Worm (Caenorhabditis elegans) whole organism, L4 larva: ENCODE measurements around the gene cwn-2.

Experiments
- F10B5.3 ChIP-seq: sonication (generic microtip); optimal IDR thresholded peaks from 2 replicates; lab custom pipeline; 2016; ENCODE audit warnings: mild to moderate bottlenecking, missing genetic modification characterization, missing compliant biosample characterization
- F37D6.2 ChIP-seq: sonication (generic microtip); optimal IDR thresholded peaks from 2 replicates; lab custom pipeline; 2016; ENCODE audit warnings: mild to moderate bottlenecking, missing genetic modification characterization, missing compliant biosample characterization
- R02D3.7 ChIP-seq: fragments of 150-350 bp; sonication (generic microtip); optimal IDR thresholded peaks from 3 replicates; lab custom pipeline; 2014; ENCODE audit warnings: missing biosample characterization, missing genetic modification characterization
- T26A8.4 ChIP-seq: fragments of 200-800 bp; sonication (Bioruptor generic); IDR thresholded peaks from 2 replicates; pipeline ENCODE4 v1.3.6; 2022; ENCODE audit warnings: missing genetic modification characterization, missing compliant biosample characterization
- Y105C5A.15 ChIP-seq: fragments of 200-800 bp; sonication (Bioruptor generic); IDR thresholded peaks from 2 replicates; pipeline ENCODE4 v1.3.6; 2022; ENCODE audit warnings: missing genetic modification characterization, missing compliant biosample characterization
- ZK546.5 ChIP-seq, 2 experiments: sonication (generic microtip); optimal IDR thresholded peaks; 2 replicates each; lab custom pipeline; 2017; ENCODE audit warnings: missing biosample characterization in 2 of 2, missing genetic modification characterization in 2 of 2
- aha-1 ChIP-seq: fragments of 150-350 bp; peaks from one replicate; lab custom pipeline; 2014; ENCODE audit warnings: missing biosample characterization, missing genetic modification characterization
- arid-1 ChIP-seq: fragments of 200-800 bp; sonication (Bioruptor generic); conservative IDR thresholded peaks from 2 replicates; pipeline ENCODE4 v1.3.6; 2022; ENCODE audit warnings: missing genetic modification reagents, missing genetic modification characterization, missing compliant biosample characterization
- ceh-20 ChIP-seq: fragments of 200-800 bp; sonication (Bioruptor generic); IDR thresholded peaks from 2 replicates; pipeline ENCODE4 v1.3.6; 2022; ENCODE audit warnings: missing genetic modification reagents, missing genetic modification characterization, missing compliant biosample characterization
- ceh-32 ChIP-seq: sonication (generic microtip); optimal IDR thresholded peaks from 2 replicates; lab custom pipeline; 2016; ENCODE audit warnings: mild to moderate bottlenecking, missing genetic modification characterization, missing compliant biosample characterization; ENCODE audit not compliant: poor library complexity
- ceh-82 ChIP-seq: sonication (generic microtip); optimal IDR thresholded peaks from 2 replicates; lab custom pipeline; 2017; ENCODE audit warnings: missing biosample characterization, missing genetic modification characterization
- daf-16 ChIP-seq, 3 experiments: sonication (generic microtip); optimal IDR thresholded peaks; 2 replicates each; lab custom pipeline; 2016 to 2017; ENCODE audit warnings: missing genetic modification characterization in 3 of 3, missing genetic modification reagents in 3 of 3, mild to moderate bottlenecking in 2 of 3, missing compliant biosample characterization in 2 of 3, missing biosample characterization in 1 of 3, moderate library complexity in 1 of 3
- daf-19 ChIP-seq: fragments of 200-800 bp; sonication (Bioruptor generic); conservative IDR thresholded peaks from 2 replicates; pipeline ENCODE4 v1.3.6; 2022; ENCODE audit warnings: missing genetic modification characterization, missing compliant biosample characterization
- dmd-6 ChIP-seq: fragments of 200-800 bp; sonication (Bioruptor generic); IDR thresholded peaks from 2 replicates; pipeline ENCODE4 v1.3.6; 2022; ENCODE audit warnings: missing genetic modification reagents, missing genetic modification characterization, missing compliant biosample characterization
- dmd-8 ChIP-seq: fragments of 200-800 bp; sonication (Bioruptor generic); IDR thresholded peaks from 2 replicates; pipeline ENCODE4 v1.3.6; 2022; ENCODE audit warnings: missing genetic modification characterization, missing compliant biosample characterization
- dmd-9 ChIP-seq: fragments of 200-800 bp; sonication (Bioruptor generic); IDR thresholded peaks from 2 replicates; pipeline ENCODE4 v1.3.6; 2022; ENCODE audit warnings: missing genetic modification reagents, missing genetic modification characterization, missing compliant biosample characterization
- hif-1 ChIP-seq, 2 experiments: sonication (generic microtip); optimal IDR thresholded peaks; 2 replicates each; lab custom pipeline; 2016 to 2017; ENCODE audit warnings: missing compliant biosample characterization in 2 of 2, missing genetic modification characterization in 2 of 2, missing genetic modification reagents in 2 of 2, missing genotype in 2 of 2, mild to moderate bottlenecking in 1 of 2
- hmg-1.1 ChIP-seq: fragments of 200-800 bp; sonication (Bioruptor generic); IDR thresholded peaks from 2 replicates; pipeline ENCODE4 v1.3.6; 2022; ENCODE audit warnings: missing genetic modification reagents, missing genetic modification characterization, missing compliant biosample characterization
- lim-7 ChIP-seq: fragments of 200-800 bp; sonication (Bioruptor generic); IDR thresholded peaks from 2 replicates; pipeline ENCODE4 v1.3.6; 2022; ENCODE audit warnings: missing genetic modification characterization, missing compliant biosample characterization
- lin-1 ChIP-seq: fragments of 200-800 bp; sonication (Bioruptor generic); IDR thresholded peaks from 2 replicates; pipeline ENCODE4 v1.3.6; 2022; ENCODE audit warnings: missing genetic modification reagents, missing genetic modification characterization, missing compliant biosample characterization
- lin-15B ChIP-seq: fragments of 150-350 bp; sonication (generic microtip); optimal IDR thresholded peaks from 3 replicates; lab custom pipeline; 2014; ENCODE audit warnings: missing biosample characterization, missing genetic modification characterization
- lin-38 ChIP-seq: fragments of 200-800 bp; sonication (Bioruptor generic); IDR thresholded peaks from 2 replicates; pipeline ENCODE4 v1.3.6; 2022; ENCODE audit warnings: missing genetic modification reagents, missing genetic modification characterization, missing compliant biosample characterization
- lsy-2 ChIP-seq, 2 experiments: fragments of 150-350 bp in 1 of 2; sonication (generic microtip) in 1 of 2; optimal IDR thresholded peaks; 2 replicates each; lab custom pipeline; 2014 to 2017; ENCODE audit warnings: missing biosample characterization in 2 of 2, missing genetic modification characterization in 2 of 2
- madf-5 ChIP-seq, 2 experiments: fragments of 200-800 bp; sonication (Bioruptor generic); IDR thresholded peaks; 2 replicates each; pipeline ENCODE4 v1.3.6; 2022; ENCODE audit warnings: missing compliant biosample characterization in 2 of 2, missing genetic modification characterization in 2 of 2
- madf-9 ChIP-seq: fragments of 200-800 bp; sonication (Bioruptor generic); conservative IDR thresholded peaks from 2 replicates; pipeline ENCODE4 v1.3.6; 2022; ENCODE audit warnings: missing genetic modification reagents, missing genetic modification characterization, missing compliant biosample characterization
- mxl-2 ChIP-seq: fragments of 200-800 bp; sonication (Bioruptor generic); conservative IDR thresholded peaks from 2 replicates; pipeline ENCODE4 v1.3.6; 2022; ENCODE audit warnings: missing genetic modification reagents, missing genetic modification characterization, missing compliant biosample characterization
- nhr-10 ChIP-seq: fragments of 150-350 bp; optimal IDR thresholded peaks from 2 replicates; lab custom pipeline; 2014; ENCODE audit warnings: missing biosample characterization, missing genetic modification characterization
- nhr-11 ChIP-seq: fragments of 150-350 bp; optimal IDR thresholded peaks from 2 replicates; lab custom pipeline; 2014; ENCODE audit warnings: missing biosample characterization, missing genetic modification characterization
- nhr-111 ChIP-seq: fragments of 200-800 bp; sonication (Bioruptor generic); optimal IDR thresholded peaks from 2 replicates; lab custom pipeline; 2018; ENCODE audit warnings: mild to moderate bottlenecking, missing genetic modification characterization, missing compliant biosample characterization
- nhr-25 ChIP-seq: sonication (generic microtip); optimal IDR thresholded peaks from 2 replicates; lab custom pipeline; 2017; ENCODE audit warnings: missing genetic modification characterization, mild to moderate bottlenecking, missing compliant biosample characterization, antibody characterized with exemption, moderate library complexity, borderline replicate concordance; ENCODE audit not compliant: insufficient read depth
- nhr-41 ChIP-seq: fragments of 200-800 bp; sonication (Bioruptor generic); IDR thresholded peaks from 2 replicates; pipeline ENCODE4 v1.3.6; 2022; ENCODE audit warnings: missing genetic modification reagents, missing genetic modification characterization, missing compliant biosample characterization
- nhr-42 ChIP-seq: fragments of 200-800 bp; sonication (Bioruptor generic); IDR thresholded peaks from 2 replicates; pipeline ENCODE4 v1.3.6; 2022; ENCODE audit warnings: missing genetic modification characterization, missing compliant biosample characterization
- nhr-76 ChIP-seq: fragments of 150-350 bp; optimal IDR thresholded peaks from 2 replicates; lab custom pipeline; 2014; ENCODE audit warnings: missing biosample characterization, missing genetic modification characterization
- nhr-77 ChIP-seq: fragments of 150-350 bp; optimal IDR thresholded peaks from 2 replicates; lab custom pipeline; 2014; ENCODE audit warnings: missing biosample characterization, missing genetic modification characterization
- pha-4 ChIP-seq, 2 experiments: fragments of 150-350 bp in 1 of 2; fragments of 200-800 bp in 1 of 2; sonication (Bioruptor generic) in 1 of 2; IDR thresholded peaks in 1 of 2; optimal IDR thresholded peaks in 1 of 2; 2 replicates each; pipeline versions ENCODE4 v1.3.6 to Lab custom; 2014 to 2022; ENCODE audit warnings: missing genetic modification characterization in 2 of 2, missing genetic modification reagents in 2 of 2, missing biosample characterization in 1 of 2, missing compliant biosample characterization in 1 of 2
- php-3 ChIP-seq: fragments of 200-800 bp; sonication (Bioruptor generic); IDR thresholded peaks from 2 replicates; pipeline ENCODE4 v1.3.6; 2022; ENCODE audit warnings: missing genetic modification reagents, missing genetic modification characterization, missing compliant biosample characterization
- saeg-2 ChIP-seq: fragments of 200-800 bp; sonication (Bioruptor generic); IDR thresholded peaks from 2 replicates; pipeline ENCODE4 v1.3.6; 2022; ENCODE audit warnings: missing genetic modification reagents, missing genetic modification characterization, missing compliant biosample characterization
- skn-1 ChIP-seq: fragments of 150-350 bp; optimal IDR thresholded peaks from 2 replicates; lab custom pipeline; 2014; ENCODE audit warnings: missing biosample characterization, missing genetic modification characterization
- tra-1 ChIP-seq: fragments of 200-800 bp; sonication (Bioruptor generic); IDR thresholded peaks from 2 replicates; pipeline ENCODE4 v1.3.6; 2022; ENCODE audit warnings: missing genetic modification reagents, missing genetic modification characterization, missing compliant biosample characterization
- unc-39 ChIP-seq: sonication (generic microtip); optimal IDR thresholded peaks from 2 replicates; lab custom pipeline; 2017; ENCODE audit warnings: missing biosample characterization, missing genetic modification characterization
- unc-62 ChIP-seq, 3 experiments: fragments of 150-350 bp in 1 of 3; sonication (generic microtip); optimal IDR thresholded peaks in 2 of 3; peaks in 1 of 3; 1 replicate in 1 of 3; 2 replicates in 2 of 3; lab custom pipeline; 2014 to 2017; ENCODE audit warnings: missing biosample characterization in 3 of 3, missing genetic modification characterization in 3 of 3, missing genetic modification reagents in 3 of 3, missing genotype in 1 of 3

cwn-2 gene

DNA sequence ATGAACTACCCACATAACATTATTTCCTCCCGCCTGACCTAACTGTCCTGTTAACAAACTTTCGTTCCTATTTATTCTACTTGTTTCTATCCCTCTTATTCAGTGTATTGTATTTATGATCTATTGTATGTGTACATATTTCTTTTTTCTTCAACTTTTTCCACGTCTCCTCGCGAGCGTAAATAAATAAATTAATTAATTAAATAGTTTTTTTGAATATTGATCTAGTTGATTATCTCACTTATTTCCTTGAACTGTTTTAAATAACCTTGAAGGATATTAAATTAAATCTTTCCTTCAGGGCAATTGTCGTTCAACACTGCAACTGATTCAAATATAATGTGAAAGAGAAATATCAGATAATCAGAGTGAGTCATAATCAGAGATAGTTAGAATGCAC, 24.7 kb upstream of the cwn-2 start, which contains the start of gene frk-1:
Gene frk-1, plus strand, starts transcription at position 301 of the 400 bp plus-strand sequence.
- TF ChIP-seq aha-1 (tag; lab: Kevin White, UChicago) (peak; percentile 73), dmd-9 (GFP tag; lab: Robert Waterston, UW) (no peak)

DNA sequence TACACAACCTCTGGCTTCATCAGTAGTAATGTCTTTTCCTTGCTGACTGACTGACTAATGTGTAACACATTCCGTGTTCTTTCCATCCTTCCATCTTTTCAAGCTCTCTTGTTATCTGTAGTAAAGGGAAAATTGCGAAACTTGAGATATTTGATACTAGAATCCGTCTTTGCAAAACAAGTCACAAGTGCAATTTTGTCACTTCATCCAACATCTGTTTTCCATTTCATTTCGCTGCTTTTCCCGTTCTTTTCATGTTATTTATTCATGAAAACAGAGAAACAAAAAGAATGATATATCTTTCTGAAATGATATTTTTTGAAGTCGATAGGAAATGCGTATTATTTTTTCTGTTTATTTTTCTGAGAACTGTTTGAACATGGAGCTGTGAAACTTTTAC, 21.6 kb upstream of the cwn-2 start:
- TF ChIP-seq arid-1 (GFP tag; lab: Robert Waterston, UW) (no peak), php-3 (no peak), skn-1 (tag; lab: Kevin White, UChicago) (no peak), nhr-25 (tag; lab: Kevin White, UChicago) (no peak), R02D3.7 (tag; lab: Kevin White, UChicago) (no peak), madf-9 (no peak), unc-62 (GFP tag; optimal IDR thresholded peaks at IDR 0.05 in 1 of 2; lab: Kevin White, UChicago) (peak in 1 of 2 experiments; percentile 77), unc-62 (tag; optimal IDR thresholded peaks at IDR 0.05; lab: Kevin White, UChicago) (no peak), nhr-11 (tag; lab: Kevin White, UChicago) (peak; percentile 23), hif-1 (tag; optimal IDR thresholded peaks at IDR 0.05; lab: Kevin White, UChicago) (no peak), aha-1 (tag; lab: Kevin White, UChicago) (peak; percentile 14), nhr-111 (GFP tag; lab: Kevin White, UChicago) (no peak), dmd-9 (GFP tag; lab: Robert Waterston, UW) (no peak), mxl-2 (GFP tag; lab: Robert Waterston, UW) (no peak), ZK546.5 (tag; optimal IDR thresholded peaks at IDR 0.05; lab: Kevin White, UChicago) (no peak), lin-38 (no peak), nhr-41 (GFP tag; lab: Robert Waterston, UW) (no peak), daf-19 (no peak), hmg-1.1 (no peak), dmd-8 (no peak), tra-1 (GFP tag; lab: Robert Waterston, UW) (no peak), Y105C5A.15 (GFP tag; lab: Robert Waterston, UW) (no peak), saeg-2 (GFP tag; lab: Robert Waterston, UW) (no peak), daf-16 (GFP tag; optimal IDR thresholded peaks at IDR 0.05; lab: Kevin White, UChicago) (peak in 1 of 2 experiments; percentile 35), daf-16 (tag; optimal IDR thresholded peaks at IDR 0.05; lab: Kevin White, UChicago) (no peak), ceh-32 (tag; lab: Kevin White, UChicago) (no peak)
- TF ChIP-seq, all 104 proteins: peak for 4

DNA sequence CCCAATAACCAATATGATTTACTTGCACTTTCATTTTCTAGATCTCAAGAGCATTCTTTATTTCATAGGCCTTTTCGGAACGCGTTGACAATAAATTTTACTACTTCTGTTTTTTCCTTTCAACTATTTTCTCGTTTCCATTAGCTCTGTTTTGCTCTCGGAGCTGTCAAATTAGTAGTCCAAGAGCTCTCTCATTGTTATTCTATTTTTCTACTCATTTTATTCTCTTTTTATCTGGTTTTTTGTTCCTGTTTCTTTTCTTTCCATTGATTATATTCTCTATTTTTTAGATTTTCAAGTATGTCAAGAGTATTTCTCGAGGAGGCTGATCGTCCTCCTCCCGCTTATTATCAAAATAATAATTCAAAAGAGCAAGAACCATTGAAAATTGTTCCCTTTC, 20.5 kb upstream of the cwn-2 start, which contains the start of gene T04B2.3:
Gene T04B2.3, plus strand, starts transcription at position 301 of the 400 bp plus-strand sequence.
- TF ChIP-seq lin-15B (no peak), lsy-2 (tag; optimal IDR thresholded peaks at IDR 0.05; lab: Kevin White, UChicago) (no peak), lin-1 (no peak), dmd-6 (GFP tag; lab: Robert Waterston, UW) (no peak), nhr-10 (no peak), pha-4 (GFP tag; IDR thresholded peaks at IDR 0.05; lab: Robert Waterston, UW) (no peak), pha-4 (tag; optimal IDR thresholded peaks at IDR 0.05; lab: Kevin White, UChicago) (no peak)
- TF ChIP-seq, all 104 proteins: peak for 0

DNA sequence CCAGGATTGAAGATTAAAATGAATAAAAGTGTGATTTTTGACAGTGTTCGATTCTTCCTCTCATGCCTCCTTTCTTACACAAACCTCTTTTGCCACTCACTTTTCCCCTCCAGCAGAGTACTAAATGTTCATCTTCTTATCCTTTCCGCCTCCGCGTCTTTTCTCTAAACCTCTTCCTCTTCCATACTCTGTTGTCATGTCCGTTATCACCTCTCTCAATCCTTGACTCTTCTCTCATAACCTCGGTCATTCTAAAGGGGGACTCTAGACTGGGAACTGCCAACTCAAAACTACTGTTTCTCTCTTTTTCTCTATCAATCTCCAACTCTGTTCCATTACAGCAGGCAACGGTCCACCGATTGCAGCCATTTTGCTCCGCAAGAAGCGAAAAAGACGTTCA, 19.3 kb upstream of the cwn-2 start:
- no peak for TF ChIP-seq ceh-20 (GFP tag; lab: Robert Waterston, UW)
- peak; percentile 54 for TF ChIP-seq nhr-11 (tag; lab: Kevin White, UChicago)

DNA sequence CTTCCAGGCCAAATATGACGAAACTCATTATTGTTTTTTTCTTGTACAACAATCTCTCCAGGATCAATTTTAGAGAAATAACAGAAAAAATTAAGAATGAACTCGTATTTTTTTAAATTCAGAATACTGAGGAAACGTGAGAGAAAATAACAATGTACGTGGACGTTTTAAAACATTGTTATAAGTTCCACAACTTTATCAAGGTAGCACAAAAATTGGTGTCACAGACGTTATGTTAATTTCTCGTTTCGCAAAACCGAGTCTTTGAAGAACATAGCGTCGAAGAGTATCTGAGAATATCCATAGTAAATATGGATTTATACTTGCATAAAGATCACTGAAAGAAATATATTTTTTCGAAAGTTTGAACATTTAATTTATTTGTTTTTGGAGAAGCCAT, 16.5 kb upstream of the cwn-2 start, which contains the start of gene T04B2.8:
Gene T04B2.8, minus strand, starts transcription at position 101 of the 400 bp plus-strand sequence.
- TF ChIP-seq unc-39 (tag; lab: Kevin White, UChicago): no peak
- no peak for TF ChIP-seq nhr-42 (GFP tag; lab: Robert Waterston, UW)
- TF ChIP-seq nhr-76: no peak
- no peak for TF ChIP-seq nhr-77 (tag; lab: Kevin White, UChicago)
- no peak for TF ChIP-seq ceh-20 (GFP tag; lab: Robert Waterston, UW)
- no peak for TF ChIP-seq T26A8.4 (GFP tag; lab: Robert Waterston, UW)
- TF ChIP-seq F37D6.2 (tag; lab: Kevin White, UChicago): no peak
- no peak for TF ChIP-seq madf-5 (GFP tag; IDR thresholded peaks at IDR 0.05; lab: Robert Waterston, UW)
- no peak for TF ChIP-seq lim-7 (GFP tag; lab: Robert Waterston, UW)
- TF ChIP-seq ceh-82: no peak
- no peak for TF ChIP-seq F10B5.3 (tag; lab: Kevin White, UChicago)
